Worm (Caenorhabditis elegans) whole organism, early embryonic: ENCODE data around the gene dpy-19.

Experiments used
- aly-1 ChIP-seq: sonication (generic microtip); optimal IDR thresholded peaks from 2 replicates; lab custom pipeline; 2016; ENCODE audit warnings: missing genetic modification characterization, missing compliant biosample characterization
- hnd-1 ChIP-seq: sonication (generic microtip); optimal IDR thresholded peaks from 2 replicates; lab custom pipeline; 2016; ENCODE audit warnings: missing genetic modification characterization, missing compliant biosample characterization

ce11 chrIII:8636803-8637202, 30.5 kb downstream of the dpy-19 start:
- TF ChIP-seq hnd-1 (no peak), aly-1 (tag; lab: Kevin White, UChicago) (no peak)
